Worm (Caenorhabditis elegans) whole organism, mixed stage, embryonic: ENCODE data around the gene pxn-2.

Source experiments
- ceh-43 ChIP-seq: fragments of 200-800 bp; sonication (Bioruptor generic); optimal IDR thresholded peaks from 2 replicates; lab custom pipeline; 2018; ENCODE audit warnings: mild to moderate bottlenecking, missing genetic modification characterization, moderate library complexity, missing compliant biosample characterization
- lsy-2 ChIP-seq: fragments of 150-350 bp; optimal IDR thresholded peaks from 2 replicates; lab custom pipeline; 2014; ENCODE audit warnings: missing biosample characterization, missing genetic modification characterization
- mls-2 ChIP-seq: sonication (generic microtip); optimal IDR thresholded peaks from 2 replicates; lab custom pipeline; 2016; ENCODE audit warnings: mild to moderate bottlenecking, missing genetic modification characterization, moderate library complexity, missing compliant biosample characterization
- nhr-237 ChIP-seq: fragments of 150-350 bp; optimal IDR thresholded peaks from 2 replicates; lab custom pipeline; 2014; ENCODE audit warnings: missing biosample characterization, missing genetic modification characterization
- nhr-28 ChIP-seq: fragments of 150-350 bp; optimal IDR thresholded peaks from 2 replicates; lab custom pipeline; 2014; ENCODE audit warnings: missing biosample characterization, missing genetic modification characterization
- snpc-4 ChIP-seq: fragments of 150-350 bp; optimal IDR thresholded peaks from 2 replicates; lab custom pipeline; 2014; ENCODE audit warnings: missing biosample characterization, missing genetic modification characterization
- sptf-1 ChIP-seq: sonication (generic microtip); optimal IDR thresholded peaks from 2 replicates; lab custom pipeline; 2017; ENCODE audit warnings: mild to moderate bottlenecking, missing genetic modification characterization, moderate library complexity, missing compliant biosample characterization
- tbx-8 ChIP-seq: fragments of 200-800 bp; sonication (Bioruptor generic); optimal IDR thresholded peaks from 2 replicates; lab custom pipeline; 2018; ENCODE audit warnings: mild to moderate bottlenecking, missing genetic modification characterization, moderate library complexity, missing compliant biosample characterization
- unc-39 ChIP-seq: fragments of 150-350 bp; optimal IDR thresholded peaks from 2 replicates; lab custom pipeline; 2014; ENCODE audit warnings: missing biosample characterization, missing genetic modification characterization
- unc-62 ChIP-seq: fragments of 150-350 bp; optimal IDR thresholded peaks from 2 replicates; lab custom pipeline; 2014; ENCODE audit warnings: missing biosample characterization, missing genetic modification reagents, missing genetic modification characterization
- ztf-11 ChIP-seq: fragments of 150-350 bp; optimal IDR thresholded peaks from 2 replicates; lab custom pipeline; 2014; ENCODE audit warnings: missing biosample characterization, missing genetic modification characterization

DNA sequence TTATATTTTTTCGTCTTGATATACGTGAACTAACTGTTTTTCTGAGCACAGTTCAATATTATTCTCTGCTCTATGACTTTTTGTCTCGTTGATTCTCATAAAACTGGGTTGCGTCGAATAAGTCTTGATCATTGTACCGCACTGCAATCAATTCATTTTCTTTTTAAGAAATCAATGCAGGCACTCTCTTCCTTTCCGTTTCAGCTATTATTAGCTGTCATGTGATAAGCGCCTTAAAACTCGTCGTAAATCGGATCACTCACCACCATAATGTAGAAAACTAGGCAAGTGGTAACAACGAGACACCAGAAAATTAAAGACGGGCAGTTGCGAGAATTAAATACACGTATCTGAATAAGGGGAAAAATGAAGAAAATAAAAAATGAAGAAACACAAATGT, 28.3 kb upstream of the pxn-2 start:
- TF ChIP-seq unc-39 (tag; lab: Kevin White, UChicago) (no peak), tbx-8 (GFP tag; lab: Kevin White, UChicago) (no peak), unc-62 (GFP tag; lab: Kevin White, UChicago) (no peak), snpc-4 (tag; lab: Kevin White, UChicago) (no peak), ceh-43 (GFP tag; lab: Kevin White, UChicago) (no peak), nhr-237 (tag; lab: Kevin White, UChicago) (no peak), nhr-28 (tag; lab: Kevin White, UChicago) (no peak), ztf-11 (tag; lab: Kevin White, UChicago) (no peak), lsy-2 (tag; lab: Kevin White, UChicago) (no peak), sptf-1 (no peak), mls-2 (no peak)
